Fruit fly (Drosophila melanogaster): ENCODE measurements around the gene CG13599.

CG13599 gene

dm6 chr3R:23931095-23931728 is at the start of gene CG13599, which contains the start of gene Rpt2:
CG13599 (plus strand) TSS chr3R:23931639.
Rpt2 (minus strand) TSS chr3R:23931558.
- TF ChIP-seq CTCF (optimal IDR thresholded peaks at IDR 0.05) (no peak), CG8478 (optimal IDR thresholded peaks at IDR 0.05) (no peak)

- TF ChIP-seq CTCF (optimal IDR thresholded peaks at IDR 0.05) (no peak), CG8478 (optimal IDR thresholded peaks at IDR 0.05) (no peak)
Observed at dm6 chr3R:23884088-23884727, 47.2 kb upstream of the CG13599 start.

dm6 chr3R:23885182-23885581 is 46.3 kb upstream of the CG13599 start:
- TF ChIP-seq CG8478 (optimal IDR thresholded peaks at IDR 0.05) (no peak), CTCF (optimal IDR thresholded peaks at IDR 0.05) (no peak)

dm6 chr3R:23885660-23886059 is 45.8 kb upstream of the CG13599 start:
- TF ChIP-seq CG8478 (optimal IDR thresholded peaks at IDR 0.05) (no peak), CTCF (optimal IDR thresholded peaks at IDR 0.05) (no peak)

- no peak for TF ChIP-seq CG8478 (optimal IDR thresholded peaks at IDR 0.05)
- no peak for TF ChIP-seq CTCF (optimal IDR thresholded peaks at IDR 0.05)
Observed at dm6 chr3R:23886270-23887095, 45.0 kb upstream of the CG13599 start.

- TF ChIP-seq CG8478 (optimal IDR thresholded peaks at IDR 0.05), result no peak
- TF ChIP-seq CTCF (optimal IDR thresholded peaks at IDR 0.05), result no peak
Observed at dm6 chr3R:23887096-23887421, 44.4 kb upstream of the CG13599 start.

dm6 chr3R:23887572-23887971 is 43.9 kb upstream of the CG13599 start:
- TF ChIP-seq CTCF (optimal IDR thresholded peaks at IDR 0.05) (no peak), CG8478 (optimal IDR thresholded peaks at IDR 0.05) (no peak)

dm6 chr3R:23888273-23889220 is 42.9 kb upstream of the CG13599 start:
- TF ChIP-seq CTCF (optimal IDR thresholded peaks at IDR 0.05) (no peak), CG8478 (optimal IDR thresholded peaks at IDR 0.05) (no peak)

- TF ChIP-seq CTCF (optimal IDR thresholded peaks at IDR 0.05), result peak; percentile 59 to 63
- TF ChIP-seq CG8478 (optimal IDR thresholded peaks at IDR 0.05), result no peak
Observed at dm6 chr3R:23889922-23890321, 41.5 kb upstream of the CG13599 start, which contains the start of gene Pli. Pli (minus strand) TSS chr3R:23890052.

dm6 chr3R:23890886-23891285 is 40.6 kb upstream of the CG13599 start, which contains the start of gene TfIIA-S:
TfIIA-S (minus strand) TSS chr3R:23891060.
- peak; percentile 97 to 98 for TF ChIP-seq CTCF (optimal IDR thresholded peaks at IDR 0.05)
- no peak for TF ChIP-seq CG8478 (optimal IDR thresholded peaks at IDR 0.05)

- no peak for TF ChIP-seq CG8478 (optimal IDR thresholded peaks at IDR 0.05)
- TF ChIP-seq CTCF (optimal IDR thresholded peaks at IDR 0.05), result no peak
Observed at dm6 chr3R:23893460-23893859, 38.0 kb upstream of the CG13599 start, which contains the start of gene tbrd-1. tbrd-1 (minus strand) TSS chr3R:23893560.

- peak; percentile 57 to 65 for TF ChIP-seq CTCF (optimal IDR thresholded peaks at IDR 0.05)
- no peak for TF ChIP-seq CG8478 (optimal IDR thresholded peaks at IDR 0.05)
Observed at dm6 chr3R:23900092-23900491, 31.3 kb upstream of the CG13599 start.

dm6 chr3R:23902034-23902433 is 29.4 kb upstream of the CG13599 start:
- TF ChIP-seq CTCF (optimal IDR thresholded peaks at IDR 0.05) (no peak), CG8478 (optimal IDR thresholded peaks at IDR 0.05) (no peak)

- TF ChIP-seq CTCF (optimal IDR thresholded peaks at IDR 0.05) (peak; percentile 8 to 22), CG8478 (optimal IDR thresholded peaks at IDR 0.05) (no peak)
Observed at dm6 chr3R:23902557-23902956, 28.9 kb upstream of the CG13599 start.
